Worm (Caenorhabditis elegans) whole organism, young adult: ENCODE measurements around the gene D1054.8.

Experiments used
- F22D6.2 ChIP-seq: sonication (generic microtip); optimal IDR thresholded peaks from 2 replicates; lab custom pipeline; 2016; ENCODE audit warnings: mild to moderate bottlenecking, missing genetic modification characterization, missing compliant biosample characterization
- F37B4.10 ChIP-seq: fragments of 200-800 bp; sonication (Bioruptor generic); IDR thresholded peaks from 2 replicates; pipeline ENCODE4 v1.3.6; 2022; ENCODE audit warnings: missing genetic modification characterization, missing compliant biosample characterization
- F49E8.2 ChIP-seq: sonication (generic microtip); optimal IDR thresholded peaks from 3 replicates; lab custom pipeline; 2017; ENCODE audit warnings: missing genetic modification characterization, mild to moderate bottlenecking, missing compliant biosample characterization, antibody characterized with exemption, moderate library complexity; ENCODE audit not compliant: insufficient read depth
- Y53F4B.3 ChIP-seq: fragments of 200-800 bp; sonication (Bioruptor generic); IDR thresholded peaks from 2 replicates; pipeline ENCODE4 v1.3.6; 2022; ENCODE audit warnings: missing genetic modification reagents, missing genetic modification characterization, missing compliant biosample characterization
- egrh-3 ChIP-seq: fragments of 200-800 bp; sonication (Bioruptor generic); IDR thresholded peaks from 2 replicates; pipeline ENCODE4 v1.3.6; 2022; ENCODE audit warnings: missing genetic modification reagents, missing genetic modification characterization, missing compliant biosample characterization
- hlh-26 ChIP-seq: fragments of 200-800 bp; sonication (Bioruptor generic); conservative IDR thresholded peaks from 2 replicates; pipeline ENCODE4 v1.3.6; 2022; ENCODE audit warnings: missing genetic modification reagents, missing genetic modification characterization, missing compliant biosample characterization
- let-526 ChIP-seq: fragments of 200-800 bp; sonication (Bioruptor generic); IDR thresholded peaks from 2 replicates; pipeline ENCODE4 v1.3.6; 2022; ENCODE audit warnings: missing genetic modification reagents, missing genetic modification characterization, missing compliant biosample characterization
- pbrm-1 ChIP-seq: fragments of 200-800 bp; sonication (Bioruptor generic); IDR thresholded peaks from 2 replicates; pipeline ENCODE4 v1.3.6; 2022; ENCODE audit warnings: missing genetic modification reagents, missing genetic modification characterization, missing compliant biosample characterization
- snpc-3.4 ChIP-seq: sonication (generic microtip); optimal IDR thresholded peaks from 2 replicates; lab custom pipeline; 2017; ENCODE audit warnings: missing genetic modification characterization, mild to moderate bottlenecking, missing compliant biosample characterization, antibody characterized with exemption, moderate library complexity, missing genotype, missing genetic modification reagents
- snpc-4 ChIP-seq, 5 experiments: fragments of 150-350 bp in 1 of 5; sonication (generic microtip) in 4 of 5; optimal IDR thresholded peaks; 2 replicates each; lab custom pipeline; 2014 to 2018; ENCODE audit warnings: missing genetic modification characterization in 5 of 5, missing biosample characterization in 3 of 5, antibody characterized with exemption in 2 of 5, mild to moderate bottlenecking in 2 of 5, missing compliant biosample characterization in 2 of 5, missing genotype in 2 of 5, moderate library complexity in 2 of 5, missing genetic modification reagents in 1 of 5
- unc-62 ChIP-seq: fragments of 150-350 bp; optimal IDR thresholded peaks from 2 replicates; lab custom pipeline; 2014; ENCODE audit warnings: missing biosample characterization, missing genetic modification reagents, missing genetic modification characterization
- zfh-2 ChIP-seq: fragments of 200-800 bp; sonication (Bioruptor generic); conservative IDR thresholded peaks from 2 replicates; pipeline ENCODE4 v1.3.6; 2022; ENCODE audit warnings: missing genetic modification reagents, missing genetic modification characterization, missing compliant biosample characterization

DNA sequence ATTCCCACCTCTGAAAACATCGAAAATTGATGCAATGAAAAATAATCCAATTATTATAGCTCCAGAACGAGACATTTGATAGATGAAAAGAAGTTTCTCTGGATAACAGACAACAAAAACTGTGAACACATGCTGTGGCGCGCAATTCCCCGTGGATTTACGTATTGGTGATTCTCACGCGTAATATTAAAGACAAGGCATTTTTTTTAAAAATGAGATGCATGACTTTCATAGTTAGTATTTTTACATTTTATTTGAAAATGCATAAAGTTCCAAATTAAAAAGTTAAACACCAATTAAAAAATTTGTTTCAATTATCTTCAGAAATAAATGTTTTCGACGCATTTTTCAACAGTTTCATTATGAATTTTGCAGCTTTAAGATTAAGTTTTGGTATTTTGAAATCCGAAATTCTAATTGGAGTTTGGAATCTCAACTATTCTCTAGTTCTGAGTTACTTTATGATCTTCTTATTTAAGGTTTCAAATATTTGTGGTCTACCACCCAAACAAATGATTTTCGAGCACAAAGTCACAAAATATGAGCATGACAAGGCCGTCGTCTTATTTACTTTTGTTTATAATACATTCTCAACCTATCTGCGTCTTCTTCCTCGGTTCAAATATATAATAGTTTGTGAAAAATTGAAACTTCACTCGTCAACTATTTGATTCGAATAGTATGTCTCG, 36.7 kb upstream of the D1054.8 start, which contains the start of the genes selt-1.2 and F28H7.2:
- TF ChIP-seq pbrm-1 (no peak), snpc-3.4 (tag; lab: Kevin White, UChicago) (no peak), let-526 (GFP tag; lab: Robert Waterston, UW) (no peak), hlh-26 (GFP tag; lab: Robert Waterston, UW) (no peak), F37B4.10 (no peak), F49E8.2 (no peak), unc-62 (GFP tag; lab: Kevin White, UChicago) (no peak), snpc-4 (GFP tag; optimal IDR thresholded peaks at IDR 0.05; lab: Kevin White, UChicago) (no peak), snpc-4 (tag; optimal IDR thresholded peaks at IDR 0.05; lab: Kevin White, UChicago) (no peak), F22D6.2 (tag; lab: Kevin White, UChicago) (no peak), zfh-2 (no peak), Y53F4B.3 (GFP tag; lab: Robert Waterston, UW) (no peak), egrh-3 (GFP tag; lab: Robert Waterston, UW) (no peak)
